Worm (Caenorhabditis elegans) whole organism, L4/young adult: Measurements from ENCODE around the gene ubc-20.
A peak's percentile ranks its signal among the peaks of the same experiment; 100 is the strongest.

ENCODE experiments used
- W03F9.2 ChIP-seq: fragments of 150-350 bp; optimal IDR thresholded peaks from 2 replicates; lab custom pipeline; 2014; ENCODE audit warnings: missing biosample characterization, missing genetic modification characterization
- dao-5 ChIP-seq: sonication (generic microtip); optimal IDR thresholded peaks from 2 replicates; lab custom pipeline; 2016; ENCODE audit warnings: missing genotype, missing genetic modification characterization, moderate library complexity, missing compliant biosample characterization
- him-1 ChIP-seq: sonication (generic microtip); optimal IDR thresholded peaks from 2 replicates; lab custom pipeline; 2016; ENCODE audit warnings: missing genotype, missing genetic modification reagents, missing genetic modification characterization, missing compliant biosample characterization

ubc-20 gene

ce11 chrIII:190686-191085, 2.0 kb downstream of the ubc-20 start, which contains the start of gene cox-17:
Gene cox-17 (plus strand): TSS chrIII:190986.
- TF ChIP-seq dao-5 (no peak), W03F9.2 (tag; lab: Kevin White, UChicago) (no peak), him-1 (tag; lab: Kevin White, UChicago) (no peak)

ce11 chrIII:191803-192202, 3.2 kb downstream of the ubc-20 start, which contains the start of gene sec-20:
Gene sec-20 (plus strand): TSS chrIII:192103.
- no peak for TF ChIP-seq W03F9.2 (tag; lab: Kevin White, UChicago)
- TF ChIP-seq dao-5, result no peak
- TF ChIP-seq him-1 (tag; lab: Kevin White, UChicago), result no peak

ce11 chrIII:194160-194559, 5.5 kb downstream of the ubc-20 start, which contains the start of gene F40G9.17:
Gene F40G9.17 (plus strand): TSS chrIII:194460.
- no peak for TF ChIP-seq dao-5
- no peak for TF ChIP-seq W03F9.2 (tag; lab: Kevin White, UChicago)
- no peak for TF ChIP-seq him-1 (tag; lab: Kevin White, UChicago)

DNA sequence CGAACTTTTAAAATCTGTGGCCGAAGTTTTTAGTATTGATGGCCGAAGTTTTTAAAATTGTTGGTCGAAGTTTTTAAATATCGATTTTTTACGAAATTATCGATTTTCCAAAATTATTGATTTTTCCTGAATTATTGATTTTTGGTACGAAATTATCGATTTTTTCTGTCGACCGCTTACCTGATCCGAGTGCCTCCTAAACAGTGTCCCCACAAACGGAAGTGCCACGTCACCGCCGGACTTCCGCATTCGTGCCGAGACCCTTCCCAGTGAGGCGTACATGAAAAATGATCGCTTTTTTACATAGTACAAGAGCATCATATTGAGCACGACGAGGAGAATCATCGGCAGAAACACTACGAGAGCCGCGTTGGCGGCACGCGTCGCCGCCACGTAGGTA, 15.3 kb downstream of the ubc-20 start:
- TF ChIP-seq W03F9.2 (tag; lab: Kevin White, UChicago), result no peak

- TF ChIP-seq him-1 (tag; lab: Kevin White, UChicago) (no peak), W03F9.2 (tag; lab: Kevin White, UChicago) (no peak), dao-5 (no peak)
Observed at ce11 chrIII:207023-207422, 18.4 kb downstream of the ubc-20 start, which contains the start of gene W10C4.1. Gene W10C4.1 (minus strand): TSS chrIII:207123.

- TF ChIP-seq him-1 (tag; lab: Kevin White, UChicago), result no peak
- no peak for TF ChIP-seq dao-5
- no peak for TF ChIP-seq W03F9.2 (tag; lab: Kevin White, UChicago)
Observed at ce11 chrIII:208793-209694, 20.4 kb downstream of the ubc-20 start.

DNA sequence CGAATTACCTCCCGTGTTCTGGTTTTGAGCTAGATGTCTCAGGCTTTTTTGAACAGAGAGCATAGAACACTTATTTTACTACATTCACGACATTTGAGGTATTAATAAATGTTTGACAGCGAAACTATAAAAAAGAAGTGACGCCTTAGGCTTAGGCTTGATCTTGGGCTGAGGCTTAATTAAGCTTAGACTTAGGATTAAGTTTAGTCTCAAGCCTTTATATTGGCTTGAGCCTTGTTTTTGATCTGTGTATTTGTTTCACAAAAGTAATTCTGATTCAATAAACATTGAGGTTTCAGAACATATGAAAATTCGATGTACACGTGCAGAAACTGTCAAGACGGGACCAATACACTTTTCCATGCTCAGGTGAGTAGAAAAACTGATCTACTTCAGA, 21.1 kb downstream of the ubc-20 start, which contains the start of gene klp-20:
klp-20 (plus strand) TSS at position 298 of the 397 bp plus-strand sequence.
- TF ChIP-seq him-1 (tag; lab: Kevin White, UChicago) (no peak), W03F9.2 (tag; lab: Kevin White, UChicago) (no peak), dao-5 (no peak)

ce11 chrIII:211387-211786, 22.7 kb downstream of the ubc-20 start:
- TF ChIP-seq him-1 (tag; lab: Kevin White, UChicago) (no peak), W03F9.2 (tag; lab: Kevin White, UChicago) (no peak), dao-5 (no peak)

- TF ChIP-seq W03F9.2 (tag; lab: Kevin White, UChicago) (no peak), dao-5 (no peak), him-1 (tag; lab: Kevin White, UChicago) (no peak)
Observed at ce11 chrIII:220368-220767, 31.7 kb downstream of the ubc-20 start.

- no peak for TF ChIP-seq W03F9.2 (tag; lab: Kevin White, UChicago)
- no peak for TF ChIP-seq him-1 (tag; lab: Kevin White, UChicago)
- no peak for TF ChIP-seq dao-5
Observed at ce11 chrIII:222508-222907, 33.9 kb downstream of the ubc-20 start.

- no peak for TF ChIP-seq W03F9.2 (tag; lab: Kevin White, UChicago)
- TF ChIP-seq dao-5, result no peak
- TF ChIP-seq him-1 (tag; lab: Kevin White, UChicago), result no peak
Observed at ce11 chrIII:227033-227432, 38.4 kb downstream of the ubc-20 start.

ce11 chrIII:230129-230528, 41.5 kb downstream of the ubc-20 start, which contains the start of gene hpo-38:
Gene hpo-38 (plus strand): TSS chrIII:230429.
- TF ChIP-seq him-1 (tag; lab: Kevin White, UChicago), result no peak
- TF ChIP-seq W03F9.2 (tag; lab: Kevin White, UChicago), result no peak
- TF ChIP-seq dao-5, result no peak

DNA sequence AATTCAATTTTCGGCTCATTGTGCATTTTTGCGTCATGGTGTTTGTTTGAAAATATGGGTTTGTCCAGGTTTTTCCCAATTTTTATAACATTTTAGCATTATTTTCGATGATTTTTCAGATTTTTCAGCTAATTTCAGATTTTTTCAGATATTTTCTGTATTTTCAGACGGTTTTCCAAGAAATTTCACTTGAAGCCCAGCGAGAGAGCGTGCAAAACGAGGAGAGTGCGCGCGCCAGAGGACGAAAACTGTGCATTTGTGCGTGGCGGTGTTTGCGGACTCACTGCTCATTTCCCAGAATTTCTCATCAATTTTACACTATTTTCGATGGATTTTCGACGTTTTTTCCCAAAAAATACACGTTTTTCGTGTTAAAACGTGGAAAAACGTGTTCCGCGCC, 46.5 kb downstream of the ubc-20 start:
- no peak for TF ChIP-seq dao-5
- peak; percentile 5 for TF ChIP-seq him-1 (tag; lab: Kevin White, UChicago)
- peak; percentile 20 for TF ChIP-seq W03F9.2 (tag; lab: Kevin White, UChicago)

DNA sequence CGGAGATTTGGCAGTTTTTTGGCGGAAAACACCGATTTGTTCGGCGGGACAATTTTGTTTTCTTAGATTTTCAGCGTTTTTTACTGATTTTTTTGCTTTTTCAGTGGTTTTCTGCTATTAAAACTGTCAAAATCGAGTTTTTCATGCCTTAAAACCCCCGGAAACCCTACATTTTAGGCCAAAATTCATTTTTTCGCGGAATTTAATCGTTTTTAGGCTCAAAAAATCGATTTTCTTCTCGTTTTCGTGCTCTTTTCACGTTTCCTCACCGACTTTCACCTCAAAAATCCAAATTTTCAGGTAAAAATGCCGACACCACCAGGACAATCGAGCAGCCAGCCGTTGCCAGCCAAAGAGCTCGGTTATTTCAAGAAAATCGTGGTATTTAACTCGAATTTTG, 46.9 kb downstream of the ubc-20 start, which contains the start of gene hpo-29:
hpo-29 (plus strand) TSS at position 301 of the 400 bp plus-strand sequence.
- TF ChIP-seq W03F9.2 (tag; lab: Kevin White, UChicago) (no peak), him-1 (tag; lab: Kevin White, UChicago) (no peak), dao-5 (no peak)
